Fruit fly (Drosophila melanogaster): ENCODE data around the gene Rab11.

Rab11 gene

DNA sequence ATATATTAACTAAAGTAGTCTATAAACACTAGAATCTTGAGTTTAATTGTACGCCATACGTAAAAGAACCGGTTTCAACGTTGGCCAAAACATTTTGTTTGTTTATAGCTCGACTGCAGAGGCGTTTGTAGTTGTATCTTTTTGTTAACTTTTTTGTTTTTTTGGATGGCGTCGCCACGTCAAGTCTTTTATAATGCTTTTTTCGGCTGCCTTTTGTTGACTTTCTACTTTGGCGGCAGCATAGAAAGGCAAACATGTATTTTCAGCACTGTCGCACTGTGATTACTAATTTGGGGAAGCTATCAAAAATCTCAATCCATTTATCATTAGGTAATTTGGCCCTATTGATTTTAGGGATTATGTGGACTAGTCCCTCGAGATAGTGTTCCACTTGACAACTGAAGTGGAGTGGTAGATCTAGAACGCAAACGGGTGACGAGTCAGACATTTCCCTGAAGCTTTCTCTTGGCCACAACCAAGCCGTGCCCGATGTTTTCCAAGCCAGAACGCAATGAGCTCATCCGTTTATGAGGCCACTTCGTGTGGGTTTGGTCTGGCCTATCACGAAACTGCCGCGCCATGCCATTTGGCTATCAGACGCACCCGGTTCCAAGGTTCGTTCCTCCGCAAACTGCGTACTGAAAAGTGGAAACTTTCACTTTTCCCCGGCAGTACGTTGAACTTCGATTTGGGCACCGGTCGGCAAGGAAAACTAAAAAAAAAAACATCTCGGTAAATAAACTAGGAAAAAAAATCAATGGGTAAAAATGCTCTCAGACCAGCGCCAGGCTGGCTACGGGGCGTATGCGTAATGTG is 44.5 kb upstream of the Rab11 start (continued):
- peak; percentile 93 for TF ChIP-seq Blimp-1 (GFP tag; optimal IDR thresholded peaks at IDR 0.05)
- TF ChIP-seq mirr (GFP tag; optimal IDR thresholded peaks at IDR 0.05): no peak

- TF ChIP-seq exex (tag; optimal IDR thresholded peaks at IDR 0.05): peak; percentile 67
- no peak for TF ChIP-seq fd64A (GFP tag; optimal IDR thresholded peaks at IDR 0.05)
These were observed 43.7 kb upstream of the Rab11 start for dm6 chr3R:21067543-21067942.

dm6 chr3R:21069742-21070141 is 41.5 kb upstream of the Rab11 start:
- TF ChIP-seq Gsc (GFP tag; IDR thresholded peaks at IDR 0.05) (no peak), slbo (GFP tag; IDR thresholded peaks at IDR 0.05) (no peak), Dp (GFP tag; optimal IDR thresholded peaks at IDR 0.05) (peak; percentile 20), knrl (GFP tag; IDR thresholded peaks at IDR 0.05; ENCODE audit: partially characterized antibody) (peak; percentile 62), Bgb (GFP tag; IDR thresholded peaks at IDR 0.05; ENCODE audit: partially characterized antibody) (peak; percentile 43), sug (tag; optimal IDR thresholded peaks at IDR 0.05) (peak; percentile 24), HmgZ (tag; optimal IDR thresholded peaks at IDR 0.05) (no peak), CG14710 (tag; optimal IDR thresholded peaks at IDR 0.05) (peak; percentile 12), gfzf (GFP tag; optimal IDR thresholded peaks at IDR 0.05) (no peak), Eip74EF (GFP tag; optimal IDR thresholded peaks at IDR 0.05) (peak in 1 of 2 experiments; percentile 72), Myb (GFP tag; optimal IDR thresholded peaks at IDR 0.05) (peak; percentile 59), CG4854 (GFP tag; optimal IDR thresholded peaks at IDR 0.05) (no peak), Dfd (GFP tag; optimal IDR thresholded peaks at IDR 0.05) (peak in 1 of 2 experiments; percentile 54), Vsx1 (GFP tag; optimal IDR thresholded peaks at IDR 0.05) (no peak), CG18619 (GFP tag; optimal IDR thresholded peaks at IDR 0.05) (no peak), ssp (GFP tag; IDR thresholded peaks at IDR 0.05) (no peak), CG16813 (GFP tag; IDR thresholded peaks at IDR 0.05; ENCODE audit: partially characterized antibody) (peak; percentile 52; the same call in 2 of the 3 replicates), stwl (tag; optimal IDR thresholded peaks at IDR 0.05) (peak; percentile 19), fru (optimal IDR thresholded peaks at IDR 0.05) (no peak), CG2712 (tag; optimal IDR thresholded peaks at IDR 0.05) (no peak), crol (GFP tag; IDR thresholded peaks at IDR 0.05) (no peak), CG31365 (tag; optimal IDR thresholded peaks at IDR 0.05) (peak; percentile 91), CG3838 (GFP tag; optimal IDR thresholded peaks at IDR 0.05) (no peak), Awh (GFP tag; IDR thresholded peaks at IDR 0.05) (no peak), nmo (GFP tag; optimal IDR thresholded peaks at IDR 0.05) (peak; percentile 11), Med (GFP tag) (peak; percentile 28), E2f2 (GFP tag; IDR thresholded peaks at IDR 0.05) (0 out of 2 replicates have a peak, but pooled peaks have one; percentile 31), CG8478 (optimal IDR thresholded peaks at IDR 0.05) (peak; percentile 78), CG17361 (GFP tag; IDR thresholded peaks at IDR 0.05) (0 out of 3 replicates have a peak, but pooled peaks have one; percentile 21), yki (optimal IDR thresholded peaks at IDR 0.05) (no peak), CTCF (GFP tag; optimal IDR thresholded peaks at IDR 0.05) (peak; percentile 81), fd3F (GFP tag; optimal IDR thresholded peaks at IDR 0.05) (no peak), wdn (GFP tag; IDR thresholded peaks at IDR 0.05) (no peak), zen (tag; optimal IDR thresholded peaks at IDR 0.05) (no peak), Scr (GFP tag; IDR thresholded peaks at IDR 0.05; ENCODE audit: partially characterized antibody) (peak; percentile 40; the same call in 1 of the 2 replicates), insv (GFP tag; optimal IDR thresholded peaks at IDR 0.05) (peak in 1 of 2 experiments; percentile 4)

All from whole organism, embryonic.